Worm (Caenorhabditis elegans) whole organism, L4/young adult: Measurements from ENCODE around the gene tyr-6.

ENCODE experiments used
- W03F9.2 ChIP-seq: fragments of 150-350 bp; optimal IDR thresholded peaks from 2 replicates; lab custom pipeline; 2014; ENCODE audit warnings: missing biosample characterization, missing genetic modification characterization
- him-1 ChIP-seq: sonication (generic microtip); optimal IDR thresholded peaks from 2 replicates; lab custom pipeline; 2016; ENCODE audit warnings: missing genotype, missing genetic modification reagents, missing genetic modification characterization, missing compliant biosample characterization

- no peak for TF ChIP-seq him-1 (tag; lab: Kevin White, UChicago)
- no peak for TF ChIP-seq W03F9.2 (tag; lab: Kevin White, UChicago)
Measured at ce11 chrIV:6526522-6526921, 46.2 kb downstream of the tyr-6 start.
